Fruit fly (Drosophila melanogaster) whole organism, larva: ENCODE data around the gene mahe.

Source experiments
- noc ChIP-seq: fragments of 200-800 bp; sonication (Bioruptor generic); optimal IDR thresholded peaks from 3 replicates; lab custom pipeline; 2019; ENCODE audit warnings: missing biosample characterization, mild to moderate bottlenecking, missing genetic modification characterization, moderate library complexity

Gene mahe

DNA sequence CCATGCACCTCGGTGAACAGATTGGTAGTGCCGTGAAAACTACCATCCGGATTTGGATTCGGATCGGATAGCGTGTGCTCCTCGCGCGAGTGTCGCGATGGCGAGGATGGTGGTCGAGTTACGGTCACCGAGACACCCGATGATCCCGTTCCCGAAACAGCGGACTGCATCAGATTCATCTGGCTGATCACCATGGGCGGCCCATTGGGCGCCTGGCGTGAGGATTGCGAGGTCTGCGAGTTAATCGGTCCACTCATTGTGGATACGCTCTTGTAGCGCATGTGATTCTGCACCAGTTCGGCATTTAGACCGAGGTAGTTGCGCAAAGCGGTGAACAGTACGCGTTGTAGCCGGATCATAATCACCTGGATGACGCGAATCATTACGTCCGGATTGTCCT is 32.5 kb upstream of the mahe start, which contains the start of gene sn:
sn (plus strand) TSS at position 301 of the 400 bp plus-strand sequence.
- TF ChIP-seq noc (tag; lab: Kevin White, UChicago): no peak

DNA sequence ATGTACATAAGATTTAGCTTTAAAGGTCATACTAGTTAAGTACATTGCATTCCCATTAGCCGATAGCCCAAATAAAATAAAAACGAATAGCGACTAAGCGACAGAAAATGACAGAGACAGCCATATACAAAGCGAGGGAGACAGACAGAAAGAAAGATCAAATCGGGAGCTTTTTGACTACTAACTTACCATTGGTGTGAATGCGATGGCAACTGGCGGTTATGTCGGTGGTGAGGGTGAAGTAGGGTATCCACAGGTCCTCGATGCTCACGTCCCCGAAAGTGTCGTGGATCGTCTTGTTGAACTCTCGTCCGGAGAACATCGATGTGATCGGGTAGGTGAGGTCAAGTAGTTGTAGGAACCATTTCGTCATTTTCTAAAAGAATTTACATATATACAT is 29.8 kb upstream of the mahe start:
- TF ChIP-seq noc (tag; lab: Kevin White, UChicago): no peak

DNA sequence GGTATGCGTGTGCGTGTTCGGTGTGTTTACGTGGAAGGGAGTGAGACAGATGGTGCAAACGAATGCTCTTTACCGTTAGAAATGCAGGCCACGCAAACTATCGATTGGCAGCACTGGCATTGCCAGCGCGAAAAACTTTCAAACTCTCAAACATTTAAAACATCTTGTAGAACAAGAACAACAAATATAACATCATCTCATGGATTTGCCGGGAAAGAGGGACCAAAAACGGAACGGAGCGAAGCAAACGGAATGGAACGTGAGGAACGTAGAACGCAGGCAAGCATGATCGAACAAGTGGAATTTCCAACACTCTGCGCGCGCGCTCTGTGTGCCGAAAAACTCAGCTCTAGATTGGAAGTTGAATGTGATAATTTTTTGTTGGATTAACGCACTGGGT is 28.3 kb upstream of the mahe start:
- TF ChIP-seq noc (tag; lab: Kevin White, UChicago): no peak

DNA sequence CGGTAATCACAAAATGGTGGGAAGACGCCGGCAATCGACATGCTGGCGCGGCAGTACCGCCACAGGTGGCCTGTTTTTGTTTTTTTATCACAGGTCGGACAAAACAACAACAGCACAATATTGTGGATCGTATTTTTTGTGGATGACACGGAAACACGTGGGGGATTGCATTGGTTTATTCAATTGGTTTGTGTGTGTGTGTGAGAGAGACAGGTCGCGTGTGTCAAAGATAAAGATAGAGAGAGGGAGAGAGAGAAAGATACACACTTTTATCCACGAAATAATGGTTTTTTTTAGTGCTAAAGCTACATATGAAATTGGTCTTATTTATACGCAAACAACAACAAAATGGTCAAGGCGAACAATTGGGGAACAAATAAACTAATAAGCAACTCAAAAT is 27.8 kb upstream of the mahe start:
- no peak for TF ChIP-seq noc (tag; lab: Kevin White, UChicago)

dm6 chrX:7955890-7956289 is 24.7 kb upstream of the mahe start, which contains the start of the genes CG15332 and CG15330:
CG15332 (minus strand) TSS chrX:7955990.
CG15330 (plus strand) TSS chrX:7956064.
- TF ChIP-seq noc (tag; lab: Kevin White, UChicago): no peak

- TF ChIP-seq noc (tag; lab: Kevin White, UChicago): no peak
These were observed 15.7 kb upstream of the mahe start, which contains the start of gene orion for dm6 chrX:7946858-7947313. orion (minus strand) TSS chrX:7946908.

DNA sequence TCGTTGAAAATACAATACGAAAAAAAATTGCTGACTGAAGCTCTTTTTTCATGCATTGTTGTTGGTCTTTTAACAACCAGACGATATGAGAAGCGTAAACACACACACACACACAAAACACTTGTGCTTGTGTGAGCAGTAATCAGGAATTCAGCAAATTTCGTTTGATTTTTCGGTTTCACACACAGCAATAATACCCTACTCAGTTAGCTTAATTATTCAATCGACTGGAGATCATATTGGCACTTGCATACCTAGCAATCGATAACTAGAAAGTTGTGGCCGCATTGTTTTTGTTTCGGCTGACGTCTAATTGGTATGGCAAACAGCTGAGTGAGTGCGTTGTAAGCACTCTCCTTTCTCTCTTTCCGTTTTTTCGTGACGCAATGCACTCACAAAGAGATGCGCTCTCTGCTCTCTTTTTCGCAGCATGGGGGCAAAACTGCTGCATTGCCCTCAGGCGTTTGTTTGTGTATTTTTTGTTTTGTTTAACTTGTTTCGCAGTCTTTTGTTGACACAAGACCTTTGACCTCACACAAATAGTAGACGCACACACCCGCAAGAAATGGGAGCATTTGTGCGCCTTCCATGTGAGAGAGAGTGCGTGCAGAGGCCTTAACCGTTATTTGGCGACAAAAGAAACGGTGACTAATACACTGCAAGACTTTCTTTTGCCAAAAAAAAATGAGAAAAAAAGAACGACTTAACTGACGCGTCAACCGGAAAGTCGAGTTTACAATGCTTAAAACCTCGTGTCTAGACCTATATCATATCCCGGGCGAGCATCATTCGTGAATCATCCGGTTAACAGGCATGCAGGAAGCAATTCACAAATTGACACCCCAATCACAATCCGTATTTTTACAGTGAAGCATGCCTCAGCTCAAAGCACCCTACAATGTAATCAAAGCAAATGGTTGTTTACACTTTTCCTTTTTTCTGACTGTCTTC is 13.9 kb upstream of the mahe start:
- peak; percentile 38 for TF ChIP-seq noc (tag; lab: Kevin White, UChicago)

- no peak for TF ChIP-seq noc (tag; lab: Kevin White, UChicago)
These were observed 13.1 kb upstream of the mahe start for dm6 chrX:7944151-7944713.

- TF ChIP-seq noc (tag; lab: Kevin White, UChicago): no peak
These were observed 7.3 kb upstream of the mahe start for dm6 chrX:7938482-7938804.

- peak; percentile 28 for TF ChIP-seq noc (tag; lab: Kevin White, UChicago)
These were observed 6.7 kb upstream of the mahe start for dm6 chrX:7937588-7938481.

DNA sequence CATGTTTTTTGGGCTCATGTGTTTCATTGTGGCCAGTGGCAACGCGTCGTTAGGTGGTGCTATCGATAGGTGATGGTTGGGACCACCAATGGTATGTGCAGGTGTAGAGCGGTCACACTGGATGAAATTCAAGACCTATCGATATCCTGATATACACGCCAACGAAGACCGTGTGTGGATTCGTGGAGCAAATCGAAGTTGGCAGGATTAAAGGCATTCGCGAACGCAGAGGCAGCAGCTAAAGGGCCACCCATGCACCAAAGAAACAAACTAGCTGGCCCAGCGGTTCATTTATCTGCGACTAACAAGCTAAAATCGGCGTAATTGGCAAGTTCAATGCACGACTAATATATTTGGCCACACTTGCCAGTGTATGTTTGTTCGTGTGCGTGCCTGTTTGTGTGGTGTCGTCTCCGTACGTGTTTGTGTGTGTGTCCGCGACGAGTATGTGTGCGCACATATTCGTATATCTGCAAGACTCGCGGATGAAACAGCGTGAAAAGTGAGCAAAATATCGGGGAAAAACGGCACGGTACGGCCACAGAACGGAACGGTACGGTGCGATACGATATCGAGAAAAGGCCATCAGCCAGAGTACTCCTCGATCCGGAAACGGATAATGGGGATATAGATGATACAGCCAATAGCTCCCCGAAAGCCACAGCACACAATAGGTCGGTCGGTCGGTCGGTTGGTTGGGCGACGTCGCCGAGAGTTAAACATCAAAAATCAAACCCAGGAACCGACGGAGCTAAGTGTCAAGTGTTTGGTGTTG is 4.8 kb upstream of the mahe start, which contains the start of gene Ubr3:
Ubr3 (plus strand) TSS at position 99 of the 775 bp plus-strand sequence.
- peak; percentile 54 for TF ChIP-seq noc (tag; lab: Kevin White, UChicago)

dm6 chrX:7934679-7935078 is 3.5 kb upstream of the mahe start, which contains the start of gene RpS14b:
RpS14b (plus strand) TSS chrX:7934898.
- peak; percentile 44 for TF ChIP-seq noc (tag; lab: Kevin White, UChicago)

DNA sequence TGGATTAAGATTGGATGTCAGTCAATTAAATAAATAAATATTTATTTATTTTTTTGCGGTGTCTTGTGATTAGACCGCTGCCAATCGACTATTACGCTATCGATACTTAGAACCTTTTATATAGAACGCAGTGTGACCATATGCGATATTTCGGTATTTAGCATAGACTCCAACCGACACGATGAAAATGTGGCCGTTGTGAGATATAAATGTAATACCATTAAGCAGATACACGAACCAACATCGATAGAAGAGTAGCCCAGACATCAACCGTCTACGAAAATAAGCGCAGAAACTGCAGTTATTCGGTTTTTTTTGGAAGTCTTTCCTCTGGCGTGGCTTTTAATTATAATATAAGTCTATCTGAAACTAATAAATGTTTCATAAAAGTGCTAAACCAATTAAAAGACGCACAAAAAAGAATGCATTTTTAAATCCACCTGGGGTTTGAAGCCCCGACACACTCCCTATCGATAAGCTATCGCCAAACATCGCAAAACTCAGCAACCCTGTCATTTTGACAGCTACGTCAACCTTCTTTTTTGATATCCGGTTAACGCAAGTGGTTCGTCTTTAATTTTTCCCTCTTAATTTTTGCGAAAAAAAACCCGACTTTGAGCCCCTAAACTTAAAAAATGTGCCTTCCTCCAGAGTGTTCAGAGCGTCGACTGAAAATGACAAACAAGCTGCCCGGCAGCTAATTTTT is 2.2 kb upstream of the mahe start, which contains the start of the genes Dhdds and RpS14a:
Dhdds (minus strand) TSS at position 142 of the 706 bp plus-strand sequence.
RpS14a (plus strand) TSS at position 533 of the 706 bp plus-strand sequence.
- TF ChIP-seq noc (tag; lab: Kevin White, UChicago): peak; percentile 8
